Worm (Caenorhabditis elegans) whole organism, L2 larva: ENCODE measurements around the gene Y43F8C.9.

Experiments used
- nhr-10 ChIP-seq: sonication (generic microtip); optimal IDR thresholded peaks from 2 replicates; lab custom pipeline; 2017; ENCODE audit warnings: missing biosample characterization, missing genetic modification characterization
- nhr-25 ChIP-seq: fragments of 150-350 bp; sonication (generic microtip); optimal IDR thresholded peaks from 3 replicates; lab custom pipeline; 2014; ENCODE audit warnings: missing biosample characterization, missing genetic modification characterization
- unc-62 ChIP-seq: fragments of 150-350 bp; optimal IDR thresholded peaks from 2 replicates; lab custom pipeline; 2014; ENCODE audit warnings: missing biosample characterization, missing genetic modification reagents, missing genetic modification characterization

DNA sequence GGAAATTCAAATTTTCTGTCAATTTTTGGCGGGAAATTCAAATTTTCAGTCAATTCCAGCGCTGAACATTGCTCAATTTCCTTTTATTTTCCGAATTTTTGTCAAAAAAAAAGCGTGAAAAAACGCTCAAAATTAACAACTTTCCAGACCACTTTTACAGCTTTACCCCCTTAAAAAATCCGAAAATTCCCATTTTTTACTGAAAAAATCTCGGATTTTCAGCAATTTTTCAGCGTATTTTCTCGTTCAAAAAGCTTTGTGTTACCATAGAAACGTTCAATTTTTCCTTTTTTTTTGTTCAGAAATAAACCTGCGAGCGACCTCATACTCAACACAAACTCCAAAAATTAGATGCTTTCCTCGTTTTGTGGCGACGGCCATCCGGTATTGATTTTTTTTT lies 28.6 kb downstream of the Y43F8C.9 start, which contains the start of gene mrp-7:
- TF ChIP-seq nhr-10 (tag; lab: Kevin White, UChicago), result no peak
- no peak for TF ChIP-seq nhr-25
- TF ChIP-seq unc-62 (GFP tag; lab: Kevin White, UChicago), result no peak
